Fruit fly (Drosophila melanogaster): ENCODE measurements around the gene kirre.

DNA sequence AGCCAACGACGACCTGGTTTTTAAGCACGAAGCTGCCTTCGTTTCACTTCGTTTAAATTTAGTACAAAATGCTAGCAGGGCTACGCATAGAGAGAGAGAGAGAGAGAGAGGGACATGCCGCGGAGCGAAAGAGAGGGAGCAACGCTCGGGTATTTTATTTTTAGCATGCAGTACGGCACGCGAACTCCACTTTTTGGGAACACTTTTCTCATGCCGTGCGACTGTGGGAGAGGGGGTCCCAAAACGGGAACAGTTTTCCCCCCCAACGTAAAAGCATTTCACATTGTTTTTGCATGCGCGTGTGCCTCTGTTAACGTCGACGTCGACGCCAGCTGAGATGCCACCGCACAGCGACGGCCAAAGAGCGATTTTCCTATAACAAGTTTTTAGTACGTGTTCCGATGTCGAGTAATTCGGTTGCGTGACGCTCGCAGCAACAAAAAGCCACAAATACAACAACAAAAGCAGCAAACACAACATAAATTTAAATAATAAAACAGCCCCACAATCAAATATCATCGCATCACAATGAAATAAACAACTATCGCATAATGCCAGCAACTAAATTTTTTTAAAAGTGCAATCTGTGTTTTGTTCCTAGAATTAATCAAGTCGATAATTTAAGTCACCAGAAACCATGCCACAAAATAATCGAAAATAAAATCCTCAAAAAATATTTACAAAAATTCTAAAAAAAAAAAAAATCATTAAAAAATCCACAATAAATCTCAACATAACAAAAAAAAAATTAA is 359.2 kb downstream of the kirre start:
- no peak for TF ChIP-seq psq (optimal IDR thresholded peaks at IDR 0.05)
- TF ChIP-seq insv (optimal IDR thresholded peaks at IDR 0.05), result no peak
- no peak for TF ChIP-seq h (optimal IDR thresholded peaks at IDR 0.05)
- TF ChIP-seq ttk (optimal IDR thresholded peaks at IDR 0.05), result no peak
- no peak for TF ChIP-seq Myc (optimal IDR thresholded peaks at IDR 0.05)
- no peak for TF ChIP-seq Sin3A (optimal IDR thresholded peaks at IDR 0.05)
